Fruit fly (Drosophila melanogaster): ENCODE data around the gene CG5928.

DNA sequence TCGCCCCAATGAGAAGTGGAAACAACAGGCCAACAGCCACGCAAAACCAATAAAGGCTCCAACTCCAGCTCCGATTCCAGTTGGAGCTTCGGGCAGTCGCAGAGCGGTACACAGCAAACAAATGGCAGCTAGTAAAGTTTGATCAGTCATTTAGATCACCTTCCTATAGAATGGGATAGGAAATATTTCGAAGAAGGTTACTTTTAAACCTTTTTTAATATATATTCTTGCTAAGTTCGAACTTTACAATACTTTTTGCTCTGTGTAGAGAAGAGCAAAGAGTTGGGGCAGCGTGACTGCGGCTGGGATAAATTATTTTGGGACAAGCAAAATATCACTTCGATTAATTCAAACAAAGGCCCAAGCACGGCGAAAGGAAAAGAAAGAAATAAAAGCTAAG lies 47.5 kb upstream of the CG5928 start:
- TF ChIP-seq CTCF (optimal IDR thresholded peaks at IDR 0.05) (no peak), CG8478 (optimal IDR thresholded peaks at IDR 0.05) (no peak)
